Fruit fly (Drosophila melanogaster): ENCODE results near the gene Fit2.

Gene Fit2

dm6 chr3L:17010492-17011303 lies 13.4 kb upstream of the Fit2 start:
- TF ChIP-seq foxo (GFP tag; optimal IDR thresholded peaks at IDR 0.05) (peak in 1 of 2 experiments; percentile 52), CG9705 (GFP tag; optimal IDR thresholded peaks at IDR 0.05) (no peak), Hr83 (GFP tag; optimal IDR thresholded peaks at IDR 0.05; ENCODE audit: poor library complexity, severe bottlenecking) (no peak), Myc (optimal IDR thresholded peaks at IDR 0.05) (no peak), lola (GFP tag; optimal IDR thresholded peaks at IDR 0.05) (no peak), HLH106 (tag; optimal IDR thresholded peaks at IDR 0.05) (peak; percentile 20), fru (GFP tag; optimal IDR thresholded peaks at IDR 0.05) (no peak), Hr78 (GFP tag; optimal IDR thresholded peaks at IDR 0.05) (no peak), OdsH (GFP tag; optimal IDR thresholded peaks at IDR 0.05) (no peak), CrebA (GFP tag; optimal IDR thresholded peaks at IDR 0.05; ENCODE audit: borderline replicate concordance) (no peak), tai (GFP tag; optimal IDR thresholded peaks at IDR 0.05) (no peak), Mio (GFP tag; optimal IDR thresholded peaks at IDR 0.05) (no peak), brk (GFP tag; optimal IDR thresholded peaks at IDR 0.05) (peak; percentile 20), sage (GFP tag; optimal IDR thresholded peaks at IDR 0.05) (no peak), N (GFP tag; optimal IDR thresholded peaks at IDR 0.05) (no peak), Jra (GFP tag; optimal IDR thresholded peaks at IDR 0.05) (no peak), psq (GFP tag; optimal IDR thresholded peaks at IDR 0.05) (peak; percentile 13), rgr (GFP tag; optimal IDR thresholded peaks at IDR 0.05) (peak; percentile 32), Vsx2 (GFP tag; optimal IDR thresholded peaks at IDR 0.05; ENCODE audit: partially characterized antibody) (no peak), Sp1 (GFP tag; optimal IDR thresholded peaks at IDR 0.05) (peak; percentile 4), dl (GFP tag; optimal IDR thresholded peaks at IDR 0.05; ENCODE audit: insufficient read depth in 1 of 2, partially characterized antibody in 2 of 2) (peak in 1 of 2 experiments; percentile 26), Abd-B (GFP tag; optimal IDR thresholded peaks at IDR 0.05) (no peak), ey (GFP tag; optimal IDR thresholded peaks at IDR 0.05) (peak; percentile 1), usp (GFP tag; optimal IDR thresholded peaks at IDR 0.05) (no peak), GATAd (GFP tag; optimal IDR thresholded peaks at IDR 0.05) (no peak), Rel (GFP tag; optimal IDR thresholded peaks at IDR 0.05) (no peak), Rel (tag; optimal IDR thresholded peaks at IDR 0.05) (peak; percentile 17), Dfd (GFP tag; optimal IDR thresholded peaks at IDR 0.05) (no peak), br (GFP tag; optimal IDR thresholded peaks at IDR 0.05) (no peak), dmrt93B (GFP tag; optimal IDR thresholded peaks at IDR 0.05) (no peak), Hnf4 (GFP tag; optimal IDR thresholded peaks at IDR 0.05) (peak; percentile 4), h (GFP tag; optimal IDR thresholded peaks at IDR 0.05) (no peak), sv (GFP tag; optimal IDR thresholded peaks at IDR 0.05) (no peak), CG32264 (GFP tag; optimal IDR thresholded peaks at IDR 0.05) (no peak), Dif (GFP tag; optimal IDR thresholded peaks at IDR 0.05; ENCODE audit: partially characterized antibody) (peak; percentile 43), jim (GFP tag; optimal IDR thresholded peaks at IDR 0.05) (no peak), pan (optimal IDR thresholded peaks at IDR 0.05) (no peak), woc (GFP tag; optimal IDR thresholded peaks at IDR 0.05) (peak; percentile 57)

dm6 chr3L:17011351-17012016 lies 12.6 kb upstream of the Fit2 start:
- peak; percentile 2 for TF ChIP-seq h (GFP tag; optimal IDR thresholded peaks at IDR 0.05)
- TF ChIP-seq Vsx2 (GFP tag; optimal IDR thresholded peaks at IDR 0.05; ENCODE audit: partially characterized antibody), result no peak
